Worm (Caenorhabditis elegans): Measurements from ENCODE around the gene rme-1.

DNA sequence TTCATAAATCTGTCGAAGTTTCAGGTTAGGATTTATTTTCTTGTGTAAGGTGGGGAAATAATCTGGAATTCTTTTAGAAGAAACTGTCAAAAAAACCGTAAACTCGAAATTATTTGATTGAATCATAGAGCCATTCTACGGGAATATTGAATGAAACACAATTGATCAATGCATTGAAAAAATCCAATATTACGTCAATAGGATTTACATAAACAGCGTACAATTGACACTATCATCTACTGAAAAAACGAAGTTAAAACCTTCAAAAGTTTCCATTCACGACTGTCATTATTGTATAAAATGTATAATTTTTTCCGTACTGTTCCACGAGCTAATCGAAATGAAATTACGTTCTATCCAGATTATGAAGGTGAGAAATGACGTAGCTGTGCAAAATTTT is at the start of gene rme-1:
- TF ChIP-seq him-1 (tag; optimal IDR thresholded peaks at IDR 0.05) (no peak), dao-5 (tag; optimal IDR thresholded peaks at IDR 0.05) (no peak), W03F9.2 (tag; optimal IDR thresholded peaks at IDR 0.05) (no peak)
